Worm (Caenorhabditis elegans): ENCODE results near the gene sto-4.

The sto-4 gene

DNA sequence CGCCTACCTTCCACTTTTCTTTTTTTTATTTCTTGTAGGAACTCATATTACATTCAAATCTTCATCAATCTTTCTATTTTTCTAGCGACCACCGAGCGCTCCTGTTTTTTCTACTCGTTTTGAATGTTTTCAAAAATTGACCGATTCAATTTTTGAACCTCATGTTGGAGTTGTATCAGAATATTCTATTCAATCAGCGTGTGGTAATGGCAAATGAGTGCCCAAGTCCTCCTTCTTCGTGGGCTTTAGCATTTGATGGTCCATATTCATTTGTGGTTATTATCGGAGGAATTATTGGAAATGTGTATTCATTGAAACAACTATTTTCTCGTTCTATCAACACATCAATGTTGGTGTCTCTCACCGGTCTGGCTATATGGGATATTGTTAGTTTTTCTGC is 26.5 kb upstream of the sto-4 start, which contains the start of gene F52D10.4:
TSS of gene F52D10.4 (plus strand) at position 84 of the 400 bp plus-strand sequence.
- TF ChIP-seq efl-1 (optimal IDR thresholded peaks at IDR 0.05) (no peak), efl-1 (GFP tag; optimal IDR thresholded peaks at IDR 0.05 in 1 of 2) (peak in 1 of 2 experiments; percentile 57), jun-1 (tag; optimal IDR thresholded peaks at IDR 0.05) (no peak), lin-14 (GFP tag; optimal IDR thresholded peaks at IDR 0.05) (no peak)

DNA sequence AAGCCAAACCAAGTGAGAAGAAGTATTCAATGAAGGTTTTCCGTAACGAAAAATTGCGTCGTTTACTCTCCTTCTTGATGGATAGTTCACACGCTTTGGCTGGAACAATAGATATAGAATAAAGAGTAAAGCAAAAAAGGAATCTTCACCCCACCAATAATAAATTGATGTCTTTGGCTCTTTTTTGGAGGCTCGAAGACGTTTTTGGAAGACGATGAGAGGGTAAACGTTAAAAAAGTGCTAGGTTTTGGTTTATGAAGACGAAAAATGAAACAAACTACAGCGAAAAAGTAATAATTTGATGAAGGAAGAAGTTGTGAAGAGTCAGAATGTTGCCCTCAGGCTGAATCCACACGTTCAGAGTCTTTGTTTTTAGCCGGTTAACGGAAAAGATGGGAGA is 21.9 kb upstream of the sto-4 start, which contains the start of gene sto-3:
TSS of gene sto-3 (minus strand) at position 101 of the 400 bp plus-strand sequence.
- no peak for TF ChIP-seq nhr-76 (tag; optimal IDR thresholded peaks at IDR 0.05)
- TF ChIP-seq elt-2 (tag; optimal IDR thresholded peaks at IDR 0.05), result no peak
- no peak for TF ChIP-seq lin-35 (GFP tag; optimal IDR thresholded peaks at IDR 0.05)
- TF ChIP-seq pax-3 (tag; optimal IDR thresholded peaks at IDR 0.05), result no peak
- no peak for TF ChIP-seq F16B12.6 (tag; optimal IDR thresholded peaks at IDR 0.05)
- TF ChIP-seq blmp-1 (tag; optimal IDR thresholded peaks at IDR 0.05), result no peak
- TF ChIP-seq ztf-11 (tag; optimal IDR thresholded peaks at IDR 0.05), result no peak
- no peak for TF ChIP-seq dsc-1 (tag; optimal IDR thresholded peaks at IDR 0.05)
- no peak for TF ChIP-seq fkh-10 (GFP tag; optimal IDR thresholded peaks at IDR 0.05)
- TF ChIP-seq lin-15B (tag; optimal IDR thresholded peaks at IDR 0.05), result no peak
- TF ChIP-seq lin-13 (GFP tag; optimal IDR thresholded peaks at IDR 0.05), result no peak
- no peak for TF ChIP-seq unc-98 (GFP tag; IDR thresholded peaks at IDR 0.05)
- TF ChIP-seq ztf-4 (tag; optimal IDR thresholded peaks at IDR 0.05), result no peak
- no peak for TF ChIP-seq mab-9 (GFP tag; IDR thresholded peaks at IDR 0.05)
- TF ChIP-seq nhr-237 (tag; optimal IDR thresholded peaks at IDR 0.05), result no peak
- no peak for TF ChIP-seq pag-3 (tag; optimal IDR thresholded peaks at IDR 0.05; ENCODE audit: borderline replicate concordance, insufficient read depth)

DNA sequence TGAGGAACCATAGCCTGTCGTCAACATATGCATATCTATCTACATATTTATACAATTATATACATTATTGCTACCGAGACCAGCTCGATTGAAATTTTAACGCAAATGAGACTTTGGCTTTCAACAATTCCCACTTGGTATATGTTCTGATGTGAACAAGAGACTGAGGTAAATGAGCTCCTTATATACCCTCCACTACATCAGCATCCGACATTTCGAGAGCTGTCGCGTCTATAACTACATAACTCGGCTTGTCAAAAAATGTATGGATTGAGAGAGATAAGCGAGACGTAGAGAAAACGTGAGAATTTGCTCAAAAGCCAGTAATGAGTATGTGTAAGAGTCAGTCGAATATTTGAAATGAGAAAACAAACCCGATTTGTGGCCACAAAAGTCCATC is 20.5 kb upstream of the sto-4 start:
- TF ChIP-seq snpc-4 (tag; optimal IDR thresholded peaks at IDR 0.05) (peak; percentile 59), irx-1 (tag; optimal IDR thresholded peaks at IDR 0.05) (no peak)

DNA sequence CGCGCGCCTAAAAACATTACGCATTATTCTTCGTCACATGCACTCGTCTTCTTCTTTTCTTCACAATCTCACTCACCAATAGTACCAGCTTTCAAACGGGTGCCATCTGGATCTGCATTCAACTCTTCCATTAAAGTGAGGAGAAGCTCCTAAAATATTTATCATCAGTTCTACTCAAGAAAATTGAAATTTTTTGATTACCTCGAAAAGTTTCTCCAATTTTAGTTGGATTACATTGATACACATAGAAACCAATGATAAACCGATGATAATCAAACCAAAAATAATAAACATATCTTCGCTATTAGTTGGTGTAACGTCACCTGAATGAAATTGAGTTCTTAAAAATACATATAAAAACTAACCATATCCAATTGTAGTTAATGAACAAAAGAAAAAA is 19.3 kb upstream of the sto-4 start:
- TF ChIP-seq swsn-7 (tag; optimal IDR thresholded peaks at IDR 0.05) (no peak), xbp-1 (tag; optimal IDR thresholded peaks at IDR 0.05) (no peak), sox-4 (tag; optimal IDR thresholded peaks at IDR 0.05) (no peak), nhr-12 (tag; optimal IDR thresholded peaks at IDR 0.05) (no peak), nhr-76 (tag; optimal IDR thresholded peaks at IDR 0.05) (no peak), ceh-8 (GFP tag; optimal IDR thresholded peaks at IDR 0.05) (no peak), mab-9 (GFP tag; IDR thresholded peaks at IDR 0.05) (no peak), aha-1 (tag; optimal IDR thresholded peaks at IDR 0.05) (no peak), grh-1 (GFP tag; IDR thresholded peaks at IDR 0.05) (no peak), snpc-4 (tag; optimal IDR thresholded peaks at IDR 0.05) (no peak), lin-15B (tag; optimal IDR thresholded peaks at IDR 0.05) (no peak), mdl-1 (tag; optimal IDR thresholded peaks at IDR 0.05) (no peak), lir-3 (tag; optimal IDR thresholded peaks at IDR 0.05; ENCODE audit: poor library complexity) (no peak)

DNA sequence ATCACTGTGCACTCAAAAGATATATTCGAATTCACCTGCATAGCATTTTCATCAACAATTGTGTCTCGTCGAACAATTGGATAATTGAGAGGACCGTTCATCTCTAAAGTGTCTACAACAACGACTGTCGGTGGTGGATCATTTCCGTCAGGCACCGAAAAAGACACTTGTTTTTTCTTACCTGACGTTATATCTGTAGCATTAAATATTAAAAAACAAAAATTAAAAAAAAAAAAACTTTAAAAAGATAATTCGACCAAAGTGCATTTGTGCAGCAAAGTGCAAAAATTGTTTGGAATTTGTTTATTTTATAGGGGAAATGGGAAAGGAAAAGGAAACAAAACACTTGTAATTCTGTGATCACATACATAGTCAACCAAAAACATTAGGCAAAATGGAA is 16.9 kb upstream of the sto-4 start, which contains the start of gene twk-44:
TSS of gene twk-44 (minus strand) at position 101 of the 400 bp plus-strand sequence.
- TF ChIP-seq efl-1 (optimal IDR thresholded peaks at IDR 0.05) (no peak), efl-1 (GFP tag; optimal IDR thresholded peaks at IDR 0.05 in 1 of 2) (no peak), unc-62 (GFP tag; optimal IDR thresholded peaks at IDR 0.05) (no peak), nhr-90 (tag; optimal IDR thresholded peaks at IDR 0.05; ENCODE audit: poor library complexity) (no peak), nhr-28 (tag; optimal IDR thresholded peaks at IDR 0.05) (no peak), xbp-1 (tag; optimal IDR thresholded peaks at IDR 0.05) (no peak), alr-1 (tag; optimal IDR thresholded peaks at IDR 0.05; ENCODE audit: borderline replicate concordance) (no peak), ceh-90 (tag; optimal IDR thresholded peaks at IDR 0.05) (no peak), fos-1 (tag; optimal IDR thresholded peaks at IDR 0.05) (no peak)

All from whole organism, L1 larva.